Worm (Caenorhabditis elegans): ENCODE data around the gene rab-39.

rab-39 gene

ce11 chrII:9343955-9344354 lies 21.2 kb upstream of the rab-39 start:
- TF ChIP-seq ztf-23 (GFP tag; IDR thresholded peaks at IDR 0.05) (no peak), flt-1 (GFP tag; IDR thresholded peaks at IDR 0.05) (no peak), klf-2 (GFP tag; conservative IDR thresholded peaks at IDR 0.05) (no peak), cog-1 (tag; optimal IDR thresholded peaks at IDR 0.05) (no peak), tab-1 (GFP tag; IDR thresholded peaks at IDR 0.05) (no peak), med-1 (GFP tag; optimal IDR thresholded peaks at IDR 0.05; ENCODE audit: insufficient read depth) (no peak), ztf-29 (GFP tag; IDR thresholded peaks at IDR 0.05) (no peak), T22C8.4 (GFP tag; IDR thresholded peaks at IDR 0.05) (no peak), ref-1 (GFP tag; conservative IDR thresholded peaks at IDR 0.05) (no peak)

ce11 chrII:9338859-9339258 lies 16.1 kb upstream of the rab-39 start, which contains the start of gene ttll-12:
Gene ttll-12 (plus strand): TSS chrII:9338997.
- TF ChIP-seq klf-2 (GFP tag; conservative IDR thresholded peaks at IDR 0.05) (no peak), ztf-23 (GFP tag; IDR thresholded peaks at IDR 0.05) (no peak), flt-1 (GFP tag; IDR thresholded peaks at IDR 0.05) (no peak), T22C8.4 (GFP tag; IDR thresholded peaks at IDR 0.05) (no peak), ref-1 (GFP tag; conservative IDR thresholded peaks at IDR 0.05) (no peak), med-1 (GFP tag; optimal IDR thresholded peaks at IDR 0.05; ENCODE audit: insufficient read depth) (no peak), tab-1 (GFP tag; IDR thresholded peaks at IDR 0.05) (no peak), ztf-29 (GFP tag; IDR thresholded peaks at IDR 0.05) (no peak), cog-1 (tag; optimal IDR thresholded peaks at IDR 0.05) (no peak)

- TF ChIP-seq tab-1 (GFP tag; IDR thresholded peaks at IDR 0.05), result no peak
- no peak for TF ChIP-seq T22C8.4 (GFP tag; IDR thresholded peaks at IDR 0.05)
- no peak for TF ChIP-seq ztf-23 (GFP tag; IDR thresholded peaks at IDR 0.05)
- no peak for TF ChIP-seq flt-1 (GFP tag; IDR thresholded peaks at IDR 0.05)
- TF ChIP-seq ref-1 (GFP tag; conservative IDR thresholded peaks at IDR 0.05), result no peak
- no peak for TF ChIP-seq med-1 (GFP tag; optimal IDR thresholded peaks at IDR 0.05; ENCODE audit: insufficient read depth)
- no peak for TF ChIP-seq klf-2 (GFP tag; conservative IDR thresholded peaks at IDR 0.05)
- TF ChIP-seq cog-1 (tag; optimal IDR thresholded peaks at IDR 0.05), result no peak
- TF ChIP-seq ztf-29 (GFP tag; IDR thresholded peaks at IDR 0.05), result no peak
Observed at ce11 chrII:9336651-9337050, 13.9 kb upstream of the rab-39 start.

ce11 chrII:9333714-9334113 lies 11.0 kb upstream of the rab-39 start, which contains the start of gene scp-1:
Gene scp-1 (plus strand): TSS chrII:9334014.
- no peak for TF ChIP-seq klf-2 (GFP tag; conservative IDR thresholded peaks at IDR 0.05)
- TF ChIP-seq ztf-29 (GFP tag; IDR thresholded peaks at IDR 0.05), result no peak
- no peak for TF ChIP-seq tab-1 (GFP tag; IDR thresholded peaks at IDR 0.05)
- TF ChIP-seq med-1 (GFP tag; optimal IDR thresholded peaks at IDR 0.05; ENCODE audit: insufficient read depth), result no peak
- TF ChIP-seq T22C8.4 (GFP tag; IDR thresholded peaks at IDR 0.05), result no peak
- TF ChIP-seq ref-1 (GFP tag; conservative IDR thresholded peaks at IDR 0.05), result no peak
- TF ChIP-seq ztf-23 (GFP tag; IDR thresholded peaks at IDR 0.05), result no peak
- TF ChIP-seq flt-1 (GFP tag; IDR thresholded peaks at IDR 0.05), result no peak
- no peak for TF ChIP-seq cog-1 (tag; optimal IDR thresholded peaks at IDR 0.05)

ce11 chrII:9333034-9333433 lies 10.3 kb upstream of the rab-39 start:
- TF ChIP-seq ref-1 (GFP tag; conservative IDR thresholded peaks at IDR 0.05) (no peak), flt-1 (GFP tag; IDR thresholded peaks at IDR 0.05) (no peak), T22C8.4 (GFP tag; IDR thresholded peaks at IDR 0.05) (no peak), klf-2 (GFP tag; conservative IDR thresholded peaks at IDR 0.05) (no peak), cog-1 (tag; optimal IDR thresholded peaks at IDR 0.05) (no peak)

ce11 chrII:9331343-9331742 lies 8.6 kb upstream of the rab-39 start, which contains the start of gene eif-3.F:
Gene eif-3.F (plus strand): TSS chrII:9331643.
- TF ChIP-seq flt-1 (GFP tag; IDR thresholded peaks at IDR 0.05) (no peak), T22C8.4 (GFP tag; IDR thresholded peaks at IDR 0.05) (no peak), ref-1 (GFP tag; conservative IDR thresholded peaks at IDR 0.05) (no peak), ztf-23 (GFP tag; IDR thresholded peaks at IDR 0.05) (no peak), cog-1 (tag; optimal IDR thresholded peaks at IDR 0.05) (no peak), med-1 (GFP tag; optimal IDR thresholded peaks at IDR 0.05; ENCODE audit: insufficient read depth) (no peak), ztf-29 (GFP tag; IDR thresholded peaks at IDR 0.05) (no peak), tab-1 (GFP tag; IDR thresholded peaks at IDR 0.05) (no peak), klf-2 (GFP tag; conservative IDR thresholded peaks at IDR 0.05) (no peak)

ce11 chrII:9329474-9329873 lies 6.8 kb upstream of the rab-39 start, which contains the start of gene wbp-2:
Gene wbp-2 (plus strand): TSS chrII:9329774.
- TF ChIP-seq klf-2 (GFP tag; conservative IDR thresholded peaks at IDR 0.05) (no peak), T22C8.4 (GFP tag; IDR thresholded peaks at IDR 0.05) (no peak), med-1 (GFP tag; optimal IDR thresholded peaks at IDR 0.05; ENCODE audit: insufficient read depth) (no peak), ztf-29 (GFP tag; IDR thresholded peaks at IDR 0.05) (no peak)

- TF ChIP-seq ztf-29 (GFP tag; IDR thresholded peaks at IDR 0.05), result no peak
- TF ChIP-seq ref-1 (GFP tag; conservative IDR thresholded peaks at IDR 0.05), result no peak
- no peak for TF ChIP-seq tab-1 (GFP tag; IDR thresholded peaks at IDR 0.05)
- TF ChIP-seq flt-1 (GFP tag; IDR thresholded peaks at IDR 0.05), result no peak
- no peak for TF ChIP-seq T22C8.4 (GFP tag; IDR thresholded peaks at IDR 0.05)
- no peak for TF ChIP-seq med-1 (GFP tag; optimal IDR thresholded peaks at IDR 0.05; ENCODE audit: insufficient read depth)
- no peak for TF ChIP-seq klf-2 (GFP tag; conservative IDR thresholded peaks at IDR 0.05)
- TF ChIP-seq ztf-23 (GFP tag; IDR thresholded peaks at IDR 0.05), result no peak
- no peak for TF ChIP-seq cog-1 (tag; optimal IDR thresholded peaks at IDR 0.05)
Observed at ce11 chrII:9325555-9325954, 2.8 kb upstream of the rab-39 start.

- TF ChIP-seq cog-1 (tag; optimal IDR thresholded peaks at IDR 0.05) (no peak), tab-1 (GFP tag; IDR thresholded peaks at IDR 0.05) (no peak), ztf-29 (GFP tag; IDR thresholded peaks at IDR 0.05) (no peak), T22C8.4 (GFP tag; IDR thresholded peaks at IDR 0.05) (no peak), ref-1 (GFP tag; conservative IDR thresholded peaks at IDR 0.05) (no peak), flt-1 (GFP tag; IDR thresholded peaks at IDR 0.05) (no peak), ztf-23 (GFP tag; IDR thresholded peaks at IDR 0.05) (peak; percentile 65), med-1 (GFP tag; optimal IDR thresholded peaks at IDR 0.05; ENCODE audit: insufficient read depth) (no peak)
Observed at ce11 chrII:9324824-9325351, 2.2 kb upstream of the rab-39 start, which contains the start of gene eat-3. Gene eat-3 (plus strand): TSS chrII:9324874.

ce11 chrII:9323660-9324059 lies 940 bp upstream of the rab-39 start, which contains the start of gene egli-1:
Gene egli-1 (plus strand): TSS chrII:9323960.
- TF ChIP-seq ref-1 (GFP tag; conservative IDR thresholded peaks at IDR 0.05), result no peak
- TF ChIP-seq med-1 (GFP tag; optimal IDR thresholded peaks at IDR 0.05; ENCODE audit: insufficient read depth), result no peak
- no peak for TF ChIP-seq ztf-29 (GFP tag; IDR thresholded peaks at IDR 0.05)
- TF ChIP-seq cog-1 (tag; optimal IDR thresholded peaks at IDR 0.05), result no peak
- no peak for TF ChIP-seq ztf-23 (GFP tag; IDR thresholded peaks at IDR 0.05)
- no peak for TF ChIP-seq T22C8.4 (GFP tag; IDR thresholded peaks at IDR 0.05)
- no peak for TF ChIP-seq klf-2 (GFP tag; conservative IDR thresholded peaks at IDR 0.05)
- no peak for TF ChIP-seq flt-1 (GFP tag; IDR thresholded peaks at IDR 0.05)
- TF ChIP-seq tab-1 (GFP tag; IDR thresholded peaks at IDR 0.05), result no peak
